Fruit fly (Drosophila melanogaster): Measurements from ENCODE around the gene CG14455.

CG14455 gene

DNA sequence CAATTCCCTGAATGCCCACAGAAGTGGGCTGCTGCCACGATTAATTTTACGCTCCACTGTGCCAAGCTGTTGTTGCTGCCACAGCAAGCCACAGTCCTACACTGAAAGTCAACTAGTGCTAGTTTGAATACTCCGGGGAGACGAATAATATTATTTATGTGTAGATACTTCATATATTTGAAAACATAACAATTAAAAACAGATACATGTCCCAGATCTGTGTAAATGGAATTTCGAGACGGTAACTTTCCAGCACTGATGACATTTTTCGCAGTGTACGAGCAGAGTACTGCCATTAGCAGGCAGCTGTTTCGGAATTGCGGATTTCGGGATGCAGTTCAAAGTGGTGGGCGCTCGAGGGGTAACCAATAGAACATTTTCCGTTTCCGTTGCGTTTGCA is 21.8 kb downstream of the CG14455 start (continued):
- TF ChIP-seq tio (GFP tag; optimal IDR thresholded peaks at IDR 0.05) (no peak), PHDP (tag; optimal IDR thresholded peaks at IDR 0.05) (no peak), Ets65A (GFP tag) (peak; percentile 92), chn (GFP tag; optimal IDR thresholded peaks at IDR 0.05) (peak; percentile 12), ab (GFP tag; optimal IDR thresholded peaks at IDR 0.05) (no peak), CG8765 (GFP tag; IDR thresholded peaks at IDR 0.05) (peak; percentile 24; the same call in 1 of the 2 replicates), stc (GFP tag; IDR thresholded peaks at IDR 0.05) (peak; percentile 13; the same call in 1 of the 2 replicates), D19A (tag; optimal IDR thresholded peaks at IDR 0.05) (peak; percentile 17), Hsf (GFP tag; optimal IDR thresholded peaks at IDR 0.05) (peak; percentile 17), CG10147 (GFP tag; optimal IDR thresholded peaks at IDR 0.05) (no peak), CG12071 (GFP tag; optimal IDR thresholded peaks at IDR 0.05) (peak; percentile 7), CG1603 (tag; optimal IDR thresholded peaks at IDR 0.05) (peak; percentile 62), Med (GFP tag) (peak; percentile 73), Scr (GFP tag; IDR thresholded peaks at IDR 0.05; ENCODE audit: partially characterized antibody) (no peak), gce (GFP tag; IDR thresholded peaks at IDR 0.05) (no peak), CG10979 (tag; optimal IDR thresholded peaks at IDR 0.05) (no peak), gcm2 (GFP tag; optimal IDR thresholded peaks at IDR 0.05) (no peak), ewg (GFP tag; optimal IDR thresholded peaks at IDR 0.05) (peak; percentile 0), C15 (GFP tag; IDR thresholded peaks at IDR 0.05) (no peak), fd3F (GFP tag; optimal IDR thresholded peaks at IDR 0.05) (no peak), CG8290 (GFP tag; optimal IDR thresholded peaks at IDR 0.05) (no peak), CG8290 (tag; optimal IDR thresholded peaks at IDR 0.05) (peak in 1 of 2 experiments; percentile 34), lab (GFP tag; optimal IDR thresholded peaks at IDR 0.05) (peak; percentile 39), CG9817 (tag; optimal IDR thresholded peaks at IDR 0.05) (no peak), ATbp (GFP tag; optimal IDR thresholded peaks at IDR 0.05) (no peak), CG16815 (GFP tag; optimal IDR thresholded peaks at IDR 0.05) (peak; percentile 31), dmrt99B (tag; optimal IDR thresholded peaks at IDR 0.05) (peak; percentile 30), usp (GFP tag; optimal IDR thresholded peaks at IDR 0.05) (no peak), Oli (tag; optimal IDR thresholded peaks at IDR 0.05) (peak; percentile 50), CG31441 (GFP tag; IDR thresholded peaks at IDR 0.05) (0 out of 2 replicates have a peak, but pooled peaks have one; percentile 21), CG18599 (GFP tag; optimal IDR thresholded peaks at IDR 0.05) (peak; percentile 20), CG1233 (GFP tag; optimal IDR thresholded peaks at IDR 0.05) (peak; percentile 10), CG12391 (tag; optimal IDR thresholded peaks at IDR 0.05) (no peak), CG7963 (GFP tag; IDR thresholded peaks at IDR 0.05; ENCODE audit: partially characterized antibody) (no peak), CG2129 (GFP tag; IDR thresholded peaks at IDR 0.05; ENCODE audit: partially characterized antibody) (no peak), gfzf (GFP tag; optimal IDR thresholded peaks at IDR 0.05) (no peak), CG6813 (GFP tag; optimal IDR thresholded peaks at IDR 0.05) (no peak), CG6689 (GFP tag; IDR thresholded peaks at IDR 0.05) (peak; percentile 18; the same call in 1 of the 2 replicates), CG17328 (GFP tag; IDR thresholded peaks at IDR 0.05) (peak; percentile 65), slbo (GFP tag; IDR thresholded peaks at IDR 0.05) (peak; percentile 49), CG14441 (GFP tag; IDR thresholded peaks at IDR 0.05) (no peak), CG16779 (GFP tag; IDR thresholded peaks at IDR 0.05) (no peak), Sox102F (GFP tag; optimal IDR thresholded peaks at IDR 0.05) (peak; percentile 21), fd96Cb (tag; optimal IDR thresholded peaks at IDR 0.05) (peak; percentile 25), Xbp1 (GFP tag; optimal IDR thresholded peaks at IDR 0.05) (peak; percentile 34), klu (GFP tag; IDR thresholded peaks at IDR 0.05) (no peak), pb (GFP tag; optimal IDR thresholded peaks at IDR 0.05) (no peak), HLH54F (GFP tag; optimal IDR thresholded peaks at IDR 0.05) (peak; percentile 0), CG4820 (GFP tag; optimal IDR thresholded peaks at IDR 0.05) (peak; percentile 37), CG4854 (GFP tag; optimal IDR thresholded peaks at IDR 0.05) (no peak), H15 (GFP tag; IDR thresholded peaks at IDR 0.05) (0 out of 3 replicates have a peak, but pooled peaks have one; percentile 24)
